Worm (Caenorhabditis elegans): ENCODE data around the gene ubc-20.

The ubc-20 gene

ce11 chrIII:180963-181362 lies 7.7 kb upstream of the ubc-20 start, which contains the start of gene F40G9.5:
Gene F40G9.5, plus strand, starts transcription at chrIII:181263.
- TF ChIP-seq fkh-6 (tag; optimal IDR thresholded peaks at IDR 0.05) (no peak), ceh-2 (tag; optimal IDR thresholded peaks at IDR 0.05) (no peak), lin-11 (tag; optimal IDR thresholded peaks at IDR 0.05) (no peak), pag-3 (tag; optimal IDR thresholded peaks at IDR 0.05; ENCODE audit: borderline replicate concordance) (no peak), elt-4 (tag; optimal IDR thresholded peaks at IDR 0.05) (no peak)

ce11 chrIII:182080-182479 lies 6.6 kb upstream of the ubc-20 start, which contains the start of gene F40G9.15:
Gene F40G9.15, plus strand, starts transcription at chrIII:182380.
- TF ChIP-seq unc-42 (tag; optimal IDR thresholded peaks at IDR 0.05) (no peak), ceh-6 (GFP tag; optimal IDR thresholded peaks at IDR 0.05) (no peak), hlh-15 (tag; optimal IDR thresholded peaks at IDR 0.05) (no peak), pax-1 (tag; optimal IDR thresholded peaks at IDR 0.05) (no peak)

ce11 chrIII:183072-183471 lies 5.6 kb upstream of the ubc-20 start:
- TF ChIP-seq dmd-4 (tag; optimal IDR thresholded peaks at IDR 0.05; ENCODE audit: borderline replicate concordance), result no peak
- TF ChIP-seq elt-2 (tag; optimal IDR thresholded peaks at IDR 0.05), result peak; percentile 70

- TF ChIP-seq hlh-15 (tag; optimal IDR thresholded peaks at IDR 0.05), result no peak
- TF ChIP-seq fkh-6 (tag; optimal IDR thresholded peaks at IDR 0.05), result no peak
- TF ChIP-seq sox-4 (tag; optimal IDR thresholded peaks at IDR 0.05), result no peak
- TF ChIP-seq unc-86 (tag; optimal IDR thresholded peaks at IDR 0.05), result no peak
- TF ChIP-seq hlh-8 (tag; optimal IDR thresholded peaks at IDR 0.05), result no peak
- no peak for TF ChIP-seq F13H6.1 (tag; optimal IDR thresholded peaks at IDR 0.05)
- no peak for TF ChIP-seq lim-6 (tag; optimal IDR thresholded peaks at IDR 0.05)
- TF ChIP-seq hlh-30 (tag; optimal IDR thresholded peaks at IDR 0.05; ENCODE audit: insufficient read depth), result no peak
- no peak for TF ChIP-seq dve-1 (tag; optimal IDR thresholded peaks at IDR 0.05)
- no peak for TF ChIP-seq fkh-10 (GFP tag; optimal IDR thresholded peaks at IDR 0.05)
- no peak for TF ChIP-seq sdc-2 (tag; optimal IDR thresholded peaks at IDR 0.05)
- no peak for TF ChIP-seq hlh-13 (GFP tag; optimal IDR thresholded peaks at IDR 0.05)
- no peak for TF ChIP-seq npax-4 (tag; optimal IDR thresholded peaks at IDR 0.05)
- no peak for TF ChIP-seq fax-1 (tag; optimal IDR thresholded peaks at IDR 0.05)
- TF ChIP-seq ceh-6 (GFP tag; optimal IDR thresholded peaks at IDR 0.05), result no peak
- TF ChIP-seq ama-1 (optimal IDR thresholded peaks at IDR 0.05), result no peak
- TF ChIP-seq ceh-45 (GFP tag; IDR thresholded peaks at IDR 0.05), result no peak
- no peak for TF ChIP-seq Y22D7AL.16 (tag; optimal IDR thresholded peaks at IDR 0.05)
Observed at ce11 chrIII:184335-184734, 4.3 kb upstream of the ubc-20 start.

ce11 chrIII:187829-188228 lies 809 bp upstream of the ubc-20 start, which contains the start of gene mxl-2:
Gene mxl-2, minus strand, starts transcription at chrIII:188131.
- no peak for TF ChIP-seq pqm-1 (tag; optimal IDR thresholded peaks at IDR 0.05)
- no peak for TF ChIP-seq ztf-16 (tag; optimal IDR thresholded peaks at IDR 0.05)
- TF ChIP-seq ceh-6 (GFP tag; optimal IDR thresholded peaks at IDR 0.05), result no peak
- no peak for TF ChIP-seq pat-9 (tag; optimal IDR thresholded peaks at IDR 0.05)
- no peak for TF ChIP-seq ceh-48 (tag; optimal IDR thresholded peaks at IDR 0.05)
- TF ChIP-seq tbx-7 (tag; optimal IDR thresholded peaks at IDR 0.05), result no peak
- TF ChIP-seq ceh-31 (tag; optimal IDR thresholded peaks at IDR 0.05), result no peak
- TF ChIP-seq eyg-1 (tag; optimal IDR thresholded peaks at IDR 0.05), result no peak
- TF ChIP-seq lin-11 (tag; optimal IDR thresholded peaks at IDR 0.05), result no peak
- TF ChIP-seq fkh-10 (GFP tag; optimal IDR thresholded peaks at IDR 0.05), result no peak
- no peak for TF ChIP-seq rnt-1 (tag; optimal IDR thresholded peaks at IDR 0.05)
- TF ChIP-seq ceh-24 (tag; optimal IDR thresholded peaks at IDR 0.05), result no peak
- no peak for TF ChIP-seq gmeb-2 (tag; optimal IDR thresholded peaks at IDR 0.05)
- no peak for TF ChIP-seq ttx-3 (tag; optimal IDR thresholded peaks at IDR 0.05)
- no peak for TF ChIP-seq ahr-1 (tag; optimal IDR thresholded peaks at IDR 0.05)
